Fruit fly (Drosophila melanogaster): Measurements from ENCODE around the gene CG34328.
A peak's percentile ranks its signal among the peaks of the same experiment; 100 is the strongest.

The CG34328 gene

DNA sequence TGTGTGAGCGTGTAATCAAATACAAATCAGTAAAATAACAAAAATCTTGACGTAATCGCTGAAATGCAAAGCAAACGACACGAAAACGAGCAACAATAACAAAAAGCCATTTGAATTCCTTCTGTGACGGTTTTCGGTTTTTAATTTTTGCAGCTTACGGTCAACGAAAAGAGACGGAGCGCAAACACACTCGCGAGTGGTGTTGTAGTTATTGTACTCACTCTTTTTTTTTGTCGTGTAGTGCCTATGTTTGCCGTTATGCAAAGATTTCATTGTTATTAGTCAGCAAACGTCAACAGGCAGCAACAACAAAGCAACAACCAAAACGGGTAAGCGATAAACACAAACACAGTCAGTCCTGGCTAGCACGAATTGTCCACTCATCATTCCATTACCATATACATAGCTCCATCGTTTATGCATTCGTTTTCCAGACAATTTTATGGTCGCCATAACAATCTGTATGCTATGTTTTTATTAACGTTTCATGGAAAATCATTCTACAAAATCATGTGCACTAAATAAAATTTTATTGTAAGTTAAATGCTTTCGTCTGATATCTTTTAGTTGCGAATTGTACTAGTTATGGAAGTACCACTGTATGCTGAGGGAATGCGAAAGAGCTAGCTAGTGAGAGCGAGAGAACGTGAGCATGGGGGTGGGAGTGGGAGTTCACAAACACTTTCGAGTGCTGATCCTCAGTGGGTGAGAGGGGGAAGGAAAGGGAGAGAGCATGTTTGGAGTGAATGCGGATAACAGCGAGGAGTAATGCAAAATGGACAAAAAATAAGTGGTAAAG lies 32.8 kb downstream of the CG34328 start (continued):
- TF ChIP-seq Dip2 (GFP tag; IDR thresholded peaks at IDR 0.05) (no peak), Atf3 (GFP tag; optimal IDR thresholded peaks at IDR 0.05) (peak; percentile 45), ewg (GFP tag; optimal IDR thresholded peaks at IDR 0.05) (peak; percentile 36), CG7839 (tag; optimal IDR thresholded peaks at IDR 0.05) (peak; percentile 89), Vsx1 (GFP tag; optimal IDR thresholded peaks at IDR 0.05) (no peak), gt (GFP tag; IDR thresholded peaks at IDR 0.05) (no peak), Abd-B (GFP tag; optimal IDR thresholded peaks at IDR 0.05) (peak; percentile 87), NC2β (GFP tag; optimal IDR thresholded peaks at IDR 0.05) (peak; percentile 28), lbe (GFP tag; optimal IDR thresholded peaks at IDR 0.05) (no peak), CG10431 (GFP tag; optimal IDR thresholded peaks at IDR 0.05) (no peak), CG10321 (GFP tag; IDR thresholded peaks at IDR 0.05) (peak; percentile 56; the same call in 1 of the 2 replicates), CG2116 (GFP tag; optimal IDR thresholded peaks at IDR 0.05) (no peak), da (GFP tag; optimal IDR thresholded peaks at IDR 0.05) (no peak), CG7357 (GFP tag; IDR thresholded peaks at IDR 0.05) (peak; percentile 72), CG17359 (tag; optimal IDR thresholded peaks at IDR 0.05) (peak; percentile 77), Elba2 (GFP tag; optimal IDR thresholded peaks at IDR 0.05) (no peak), CG1792 (GFP tag; optimal IDR thresholded peaks at IDR 0.05) (no peak), CG6689 (GFP tag; IDR thresholded peaks at IDR 0.05) (peak; percentile 72), dm (GFP tag; optimal IDR thresholded peaks at IDR 0.05) (no peak), Spps (tag; optimal IDR thresholded peaks at IDR 0.05) (peak; percentile 0), chn (GFP tag; optimal IDR thresholded peaks at IDR 0.05) (peak; percentile 13), ro (GFP tag; IDR thresholded peaks at IDR 0.05) (no peak), sr (GFP tag; IDR thresholded peaks at IDR 0.05) (no peak), CG1024 (GFP tag; IDR thresholded peaks at IDR 0.05) (0 out of 2 replicates have a peak, but pooled peaks have one; percentile 4), CG31388 (GFP tag; optimal IDR thresholded peaks at IDR 0.05) (no peak), Atf6 (GFP tag; IDR thresholded peaks at IDR 0.05) (peak; percentile 85), Sry-β (GFP tag; optimal IDR thresholded peaks at IDR 0.05) (no peak), p53 (GFP tag; optimal IDR thresholded peaks at IDR 0.05) (no peak), HHEX (GFP tag; optimal IDR thresholded peaks at IDR 0.05) (peak; percentile 67), Hmr (GFP tag; optimal IDR thresholded peaks at IDR 0.05) (peak; percentile 81), Sox100B (GFP tag; optimal IDR thresholded peaks at IDR 0.05) (peak; percentile 61), TFAM (GFP tag; optimal IDR thresholded peaks at IDR 0.05) (no peak), Dad (GFP tag; optimal IDR thresholded peaks at IDR 0.05) (peak; percentile 76), Opbp (GFP tag; IDR thresholded peaks at IDR 0.05; ENCODE audit: partially characterized antibody) (no peak), insv (GFP tag; optimal IDR thresholded peaks at IDR 0.05) (peak in 1 of 2 experiments; percentile 37), CG6765 (GFP tag; optimal IDR thresholded peaks at IDR 0.05) (peak; percentile 58), CG31224 (GFP tag; IDR thresholded peaks at IDR 0.05) (peak; percentile 71), Dref (GFP tag; IDR thresholded peaks at IDR 0.05) (no peak), CG3281 (GFP tag; optimal IDR thresholded peaks at IDR 0.05) (peak; percentile 79), Max (GFP tag; optimal IDR thresholded peaks at IDR 0.05) (peak; percentile 30), jigr1 (GFP tag; IDR thresholded peaks at IDR 0.05) (no peak), dmrt11E (tag; optimal IDR thresholded peaks at IDR 0.05) (no peak), dmrt99B (tag; optimal IDR thresholded peaks at IDR 0.05) (peak; percentile 83), CG11093 (GFP tag; IDR thresholded peaks at IDR 0.05) (peak; percentile 75; the same call in 2 of the 3 replicates), Neu2 (GFP tag; optimal IDR thresholded peaks at IDR 0.05; ENCODE audit: borderline replicate concordance) (no peak), CG17568 (GFP tag; optimal IDR thresholded peaks at IDR 0.05) (peak; percentile 68), Nf-YA (GFP tag; IDR thresholded peaks at IDR 0.05) (0 out of 2 replicates have a peak, but pooled peaks have one; percentile 10), NFAT (GFP tag; IDR thresholded peaks at IDR 0.05) (peak; percentile 42; the same call in 1 of the 2 replicates), B-H1 (GFP tag; IDR thresholded peaks at IDR 0.05) (peak; percentile 22; the same call in 1 of the 3 replicates)

All from whole organism, embryonic.